Fruit fly (Drosophila melanogaster) whole organism, embryonic: ENCODE measurements around the gene CG31365.
A peak's percentile ranks its signal among the peaks of the same experiment; 100 is the strongest.

Source experiments
- Aef1 ChIP-seq: fragments of 200-800 bp; sonication (Bioruptor generic); IDR thresholded peaks from 3 replicates; pipeline ENCODE4 v1.3.6; 2022; ENCODE audit warnings: missing biosample characterization, missing genetic modification characterization
- B-H1 ChIP-seq: fragments of 200-800 bp; sonication (Bioruptor generic); IDR thresholded peaks from 3 replicates; pipeline ENCODE4 v1.3.6; 2022; ENCODE audit warnings: missing biosample characterization, missing genetic modification characterization
- BEAF-32 ChIP-seq: fragments of 200-800 bp; sonication (Bioruptor generic); optimal IDR thresholded peaks from 3 replicates; lab custom pipeline; 2017; ENCODE audit warnings: missing biosample characterization, missing genetic modification characterization, mild to moderate bottlenecking, moderate library complexity, missing genetic modification reagents
- CG10209 ChIP-seq: fragments of 200-800 bp; sonication (Bioruptor generic); optimal IDR thresholded peaks from 3 replicates; lab custom pipeline; 2017; ENCODE audit warnings: missing biosample characterization, mild to moderate bottlenecking, missing genetic modification characterization, missing genetic modification reagents
- CG10267 ChIP-seq: fragments of 200-800 bp; sonication (Bioruptor generic); optimal IDR thresholded peaks from 2 replicates; lab custom pipeline; 2018; ENCODE audit warnings: missing biosample characterization, mild to moderate bottlenecking, missing genetic modification characterization, moderate library complexity
- CG11398 ChIP-seq: fragments of 200-800 bp; sonication (Bioruptor generic); optimal IDR thresholded peaks from 2 replicates; lab custom pipeline; 2016; ENCODE audit warnings: missing biosample characterization, missing genetic modification characterization
- CG1233 ChIP-seq: fragments of 200-800 bp; sonication (Bioruptor generic); optimal IDR thresholded peaks from 4 replicates; lab custom pipeline; 2018; ENCODE audit warnings: missing biosample characterization, mild to moderate bottlenecking, missing genetic modification characterization
- CG13624 ChIP-seq: fragments of 200-800 bp; sonication (Bioruptor generic); optimal IDR thresholded peaks from 2 replicates; lab custom pipeline; 2016; ENCODE audit warnings: missing biosample characterization, missing genetic modification characterization
- CG13775 ChIP-seq: fragments of 200-800 bp; sonication (Bioruptor generic); optimal IDR thresholded peaks from 3 replicates; lab custom pipeline; 2017; ENCODE audit warnings: missing biosample characterization, mild to moderate bottlenecking, missing genetic modification characterization
- CG17385 ChIP-seq: fragments of 200-800 bp; sonication (Bioruptor generic); optimal IDR thresholded peaks from 3 replicates; lab custom pipeline; 2018; ENCODE audit warnings: missing biosample characterization, mild to moderate bottlenecking, missing genetic modification characterization
- CG17802 ChIP-seq: fragments of 200-800 bp; sonication (Bioruptor generic); optimal IDR thresholded peaks from 2 replicates; lab custom pipeline; 2018; ENCODE audit warnings: missing biosample characterization, mild to moderate bottlenecking, missing genetic modification characterization, moderate library complexity
- CG18262 ChIP-seq: fragments of 200-800 bp; optimal IDR thresholded peaks from 3 replicates; lab custom pipeline; 2019; ENCODE audit warnings: missing biosample characterization, mild to moderate bottlenecking, missing genetic modification characterization, moderate library complexity
- CG2889 ChIP-seq: fragments of 200-800 bp; sonication (Bioruptor generic); IDR thresholded peaks from 3 replicates; pipeline ENCODE4 v1.3.6; 2022; ENCODE audit warnings: missing biosample characterization, missing genetic modification characterization
- CG3838 ChIP-seq: fragments of 200-800 bp; sonication (Bioruptor generic); optimal IDR thresholded peaks from 3 replicates; lab custom pipeline; 2016; ENCODE audit warnings: missing biosample characterization, missing genetic modification characterization
- CG3847 ChIP-seq: fragments of 200-800 bp; sonication (Bioruptor generic); IDR thresholded peaks from 2 replicates; pipeline ENCODE4 v1.3.6; 2022; ENCODE audit warnings: missing biosample characterization, missing genetic modification characterization
- CG5953 ChIP-seq: fragments of 200-800 bp; sonication (Bioruptor generic); IDR thresholded peaks from 2 replicates; pipeline ENCODE4 v1.3.6; 2022; ENCODE audit warnings: missing biosample characterization, missing genetic modification characterization
- CG8388 ChIP-seq: fragments of 200-800 bp; sonication (Bioruptor generic); optimal IDR thresholded peaks from 2 replicates; lab custom pipeline; 2019; ENCODE audit warnings: missing biosample characterization, mild to moderate bottlenecking, missing genetic modification characterization, moderate library complexity
- CG8478 ChIP-seq: fragments of >200 bp; optimal IDR thresholded peaks from 2 replicates; lab custom pipeline; 2018
- CG8924 ChIP-seq: fragments of 200-800 bp; optimal IDR thresholded peaks from 3 replicates; lab custom pipeline; 2019; ENCODE audit warnings: missing biosample characterization, mild to moderate bottlenecking, missing genetic modification characterization, moderate library complexity
- Ets65A ChIP-seq: fragments of 200-800 bp; sonication (Bioruptor generic); peaks from one replicate; lab custom pipeline; 2016; ENCODE audit warnings: missing biosample characterization, missing genetic modification characterization
- HLH4C ChIP-seq: fragments of 200-800 bp; sonication (Bioruptor generic); IDR thresholded peaks from 3 replicates; pipeline ENCODE4 v1.3.6; 2022; ENCODE audit warnings: missing biosample characterization, missing genetic modification characterization; ENCODE audit not compliant: partially characterized antibody
- MBD-R2 ChIP-seq: fragments of 200-800 bp; sonication (Bioruptor generic); IDR thresholded peaks from 2 replicates; pipeline ENCODE4 v1.3.6; 2022; ENCODE audit warnings: missing biosample characterization, missing genetic modification characterization
- Mad ChIP-seq: fragments of 200-800 bp; sonication (Bioruptor generic); optimal IDR thresholded peaks from 2 replicates; lab custom pipeline; 2016; ENCODE audit warnings: missing biosample characterization, missing genetic modification characterization
- Myb ChIP-seq: fragments of 200-800 bp; sonication (Bioruptor generic); optimal IDR thresholded peaks from 2 replicates; lab custom pipeline; 2016; ENCODE audit warnings: missing biosample characterization, missing genetic modification characterization
- Ptx1 ChIP-seq: fragments of 200-800 bp; sonication (Bioruptor generic); IDR thresholded peaks from 2 replicates; pipeline ENCODE4 v1.3.6; 2022; ENCODE audit warnings: missing biosample characterization, missing genetic modification characterization
- ase ChIP-seq: fragments of 200-800 bp; sonication (Bioruptor generic); IDR thresholded peaks from 3 replicates; pipeline ENCODE4 v1.3.6; 2022; ENCODE audit warnings: missing biosample characterization, missing genetic modification characterization
- cad ChIP-seq: fragments of >200 bp; optimal IDR thresholded peaks from 2 replicates; lab custom pipeline; 2017; ENCODE audit warnings: missing biosample characterization, missing genetic modification characterization
- chif ChIP-seq, 2 experiments: fragments of 200-800 bp; sonication (Bioruptor generic); optimal IDR thresholded peaks; 3 replicates each; lab custom pipeline; 2016; ENCODE audit warnings: missing biosample characterization in 2 of 2, missing genetic modification characterization in 2 of 2
- chinmo ChIP-seq: fragments of 200-800 bp; sonication (Bioruptor generic); IDR thresholded peaks from 4 replicates; pipeline ENCODE4 v1.3.6; 2022; ENCODE audit warnings: missing biosample characterization, missing genetic modification characterization; ENCODE audit not compliant: partially characterized antibody
- ci ChIP-seq: fragments of 200-800 bp; sonication (Bioruptor generic); IDR thresholded peaks from 3 replicates; pipeline ENCODE4 v1.3.6; 2022; ENCODE audit warnings: missing biosample characterization, missing genetic modification characterization
- dpn ChIP-seq, 2 experiments: fragments of 200-800 bp; sonication (Bioruptor generic); optimal IDR thresholded peaks; 3 replicates each; lab custom pipeline; 2016; ENCODE audit warnings: missing biosample characterization in 2 of 2, missing genetic modification characterization in 2 of 2
- dysf ChIP-seq: fragments of 200-800 bp; sonication (Bioruptor generic); IDR thresholded peaks from 3 replicates; pipeline ENCODE4 v1.3.6; 2022; ENCODE audit warnings: missing biosample characterization, missing genetic modification characterization
- eve ChIP-seq, 2 experiments: fragments of >200 bp; optimal IDR thresholded peaks; 2 replicates each; lab custom pipeline; 2017; ENCODE audit warnings: missing biosample characterization in 2 of 2, missing genetic modification characterization in 2 of 2
- ewg ChIP-seq: fragments of 200-800 bp; sonication (Bioruptor generic); optimal IDR thresholded peaks from 3 replicates; lab custom pipeline; 2017; ENCODE audit warnings: mild to moderate bottlenecking, missing biosample characterization, missing genetic modification reagents, missing genetic modification characterization
- ftz-f1 ChIP-seq: fragments of 200-800 bp; sonication (Bioruptor generic); optimal IDR thresholded peaks from 2 replicates; lab custom pipeline; 2016; ENCODE audit warnings: missing biosample characterization, missing genetic modification characterization
- gem ChIP-seq: fragments of 200-800 bp; sonication (Bioruptor generic); optimal IDR thresholded peaks from 2 replicates; lab custom pipeline; 2019; ENCODE audit warnings: missing biosample characterization, mild to moderate bottlenecking, missing genetic modification characterization, moderate library complexity
- gsb-n ChIP-seq: fragments of 200-800 bp; sonication (Bioruptor generic); optimal IDR thresholded peaks from 3 replicates; lab custom pipeline; 2018; ENCODE audit warnings: missing biosample characterization, mild to moderate bottlenecking, missing genetic modification characterization
- hbn ChIP-seq: fragments of 200-800 bp; sonication (Bioruptor generic); IDR thresholded peaks from 2 replicates; pipeline ENCODE4 v1.3.6; 2022; ENCODE audit warnings: missing biosample characterization, missing genetic modification characterization; ENCODE audit not compliant: partially characterized antibody
- her ChIP-seq: fragments of 200-800 bp; sonication (Bioruptor generic); optimal IDR thresholded peaks from 2 replicates; lab custom pipeline; 2016; ENCODE audit warnings: missing biosample characterization, missing genetic modification characterization
- insv ChIP-seq, 2 experiments: fragments of 200-800 bp; sonication (Bioruptor generic); optimal IDR thresholded peaks; 3 replicates each; lab custom pipeline; 2016 to 2018; ENCODE audit warnings: missing biosample characterization in 2 of 2, missing genetic modification characterization in 2 of 2
- lov ChIP-seq, 2 experiments: fragments of 200-800 bp in 1 of 2; fragments of >200 bp in 1 of 2; sonication (Bioruptor generic) in 1 of 2; IDR thresholded peaks in 1 of 2; optimal IDR thresholded peaks in 1 of 2; 2 replicates in 1 of 2; 3 replicates in 1 of 2; pipeline versions ENCODE4 v1.3.6 to Lab custom; 2017 to 2022; ENCODE audit warnings: missing biosample characterization in 1 of 2, missing genetic modification characterization in 1 of 2
- p53 ChIP-seq: fragments of 200-800 bp; sonication (Bioruptor generic); optimal IDR thresholded peaks from 2 replicates; lab custom pipeline; 2016; ENCODE audit warnings: missing biosample characterization, missing genetic modification characterization
- phol ChIP-seq: fragments of 200-800 bp; sonication (Bioruptor generic); optimal IDR thresholded peaks from 3 replicates; lab custom pipeline; 2018; ENCODE audit warnings: missing biosample characterization, mild to moderate bottlenecking, missing genetic modification characterization, moderate library complexity
- scrt ChIP-seq: fragments of 200-800 bp; sonication (Bioruptor generic); optimal IDR thresholded peaks from 2 replicates; lab custom pipeline; 2018; ENCODE audit warnings: missing biosample characterization, mild to moderate bottlenecking, missing genetic modification characterization, moderate library complexity
- seq ChIP-seq: fragments of 200-800 bp; sonication (Bioruptor generic); IDR thresholded peaks from 2 replicates; pipeline ENCODE4 v1.3.6; 2022; ENCODE audit warnings: missing biosample characterization, missing genetic modification characterization
- sim ChIP-seq: fragments of 200-800 bp; sonication (Bioruptor generic); IDR thresholded peaks from 2 replicates; pipeline ENCODE4 v1.3.6; 2022; ENCODE audit warnings: missing biosample characterization, missing genetic modification characterization
- ttk ChIP-seq: fragments of 200-800 bp; sonication (Bioruptor generic); IDR thresholded peaks from 2 replicates; pipeline ENCODE4 v2.1.2; 2022; ENCODE audit warnings: missing biosample characterization, missing genetic modification characterization
- tup ChIP-seq: fragments of 200-800 bp; sonication (Bioruptor generic); optimal IDR thresholded peaks from 2 replicates; lab custom pipeline; 2016; ENCODE audit warnings: missing biosample characterization, mild to moderate bottlenecking, missing genetic modification characterization, moderate library complexity
- vvl ChIP-seq: fragments of 200-800 bp; sonication (Bioruptor generic); IDR thresholded peaks from 2 replicates; pipeline ENCODE4 v1.3.6; 2022; ENCODE audit warnings: missing biosample characterization, missing genetic modification characterization
- wor ChIP-seq: fragments of 200-800 bp; sonication (Bioruptor generic); IDR thresholded peaks from 2 replicates; pipeline ENCODE4 v1.3.6; 2022; ENCODE audit warnings: missing biosample characterization, missing genetic modification characterization

CG31365 gene

DNA sequence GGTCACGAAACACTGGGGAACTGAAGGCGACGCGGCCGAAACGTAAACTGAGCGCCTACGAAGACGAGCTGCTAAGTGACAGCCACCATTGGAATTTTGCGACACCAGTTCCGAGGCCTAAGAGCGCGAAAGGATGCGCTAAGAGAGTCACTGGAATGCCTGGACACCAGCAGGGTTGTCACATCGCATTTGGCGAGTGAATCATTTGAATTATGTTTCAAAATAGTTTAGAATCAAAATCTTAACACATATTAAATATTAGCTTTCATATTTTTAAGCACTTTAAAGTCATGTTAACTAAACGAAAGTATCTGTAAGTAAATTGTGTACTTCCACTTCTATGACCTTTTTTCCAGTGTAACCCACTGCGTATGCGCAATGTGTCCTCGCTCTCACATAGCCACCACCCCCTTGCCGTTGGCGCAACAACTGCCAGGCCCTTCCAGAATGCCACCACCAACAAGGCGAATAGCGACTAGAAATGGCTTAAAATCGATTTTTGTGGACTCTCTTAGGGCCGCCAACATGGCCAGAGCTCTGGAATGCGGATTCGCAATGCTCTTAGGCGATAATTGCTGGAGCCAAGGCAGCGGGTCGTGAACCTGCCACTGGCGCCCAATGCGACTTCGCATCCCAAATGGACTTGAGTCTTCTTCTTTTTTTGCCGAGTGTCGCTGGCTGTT, 13.4 kb downstream of the CG31365 start, which contains the start of gene Cow (continued):
- TF ChIP-seq seq (peak; percentile 60; the same call in 1 of the 2 replicates), CG2889 (GFP tag; lab: Robert Waterston, UW) (no peak; the same call in 2 of the 3 replicates), Myb (GFP tag; lab: Kevin White, UChicago) (peak; percentile 32), dysf (GFP tag; lab: Robert Waterston, UW) (peak; percentile 82), p53 (no peak), CG1233 (GFP tag; lab: Kevin White, UChicago) (no peak), wor (no peak), phol (tag; lab: Kevin White, UChicago) (peak; percentile 52), CG18262 (tag; lab: Kevin White, UChicago) (peak; percentile 31), CG13775 (GFP tag; lab: Kevin White, UChicago) (peak; percentile 46), Ets65A (GFP tag; lab: Kevin White, UChicago) (peak; percentile 92), eve (GFP tag; optimal IDR thresholded peaks at IDR 0.05; lab: Kevin White, UChicago) (no peak), Ptx1 (GFP tag; lab: Robert Waterston, UW) (peak; percentile 72), scrt (GFP tag; lab: Kevin White, UChicago) (peak; percentile 73), ewg (GFP tag; lab: Kevin White, UChicago) (peak; percentile 98), ase (peak; percentile 24; the same call in 1 of the 3 replicates), HLH4C (GFP tag; lab: Robert Waterston, UW) (no peak), vvl (GFP tag; lab: Robert Waterston, UW) (peak; percentile 77), CG8388 (peak; percentile 23), chinmo (GFP tag; lab: Robert Waterston, UW) (no peak), B-H1 (GFP tag; lab: Robert Waterston, UW) (peak; percentile 49), CG17385 (GFP tag; lab: Kevin White, UChicago) (peak; percentile 51), hbn (GFP tag; lab: Robert Waterston, UW) (no peak), dpn (GFP tag; optimal IDR thresholded peaks at IDR 0.05; lab: Kevin White, UChicago) (peak; percentile 46 to 50), cad (GFP tag; lab: Kevin White, UChicago) (no peak), ftz-f1 (GFP tag; lab: Kevin White, UChicago) (no peak), Mad (GFP tag; lab: Kevin White, UChicago) (peak; percentile 16), CG3838 (GFP tag; lab: Kevin White, UChicago) (no peak), lov (optimal IDR thresholded peaks at IDR 0.05; lab: Kevin White, UChicago) (no peak), lov (GFP tag; IDR thresholded peaks at IDR 0.05; lab: Robert Waterston, UW) (no peak), gsb-n (tag; lab: Kevin White, UChicago) (no peak), CG3847 (GFP tag; lab: Robert Waterston, UW) (peak; percentile 62), ci (GFP tag; lab: Robert Waterston, UW) (peak; percentile 70), sim (GFP tag; lab: Robert Waterston, UW) (no peak), MBD-R2 (GFP tag; lab: Robert Waterston, UW) (peak; percentile 39; the same call in 1 of the 2 replicates), chif (GFP tag; optimal IDR thresholded peaks at IDR 0.05; lab: Kevin White, UChicago) (peak in 1 of 2 experiments; percentile 46), CG8924 (peak; percentile 55), Aef1 (GFP tag; lab: Robert Waterston, UW) (peak; percentile 60; the same call in 2 of the 3 replicates), her (GFP tag; lab: Kevin White, UChicago) (peak; percentile 32), tup (GFP tag; lab: Kevin White, UChicago) (peak; percentile 3), CG17802 (tag; lab: Kevin White, UChicago) (no peak), CG13624 (GFP tag; lab: Kevin White, UChicago) (peak; percentile 54), CG10267 (tag; lab: Kevin White, UChicago) (peak; percentile 13), CG5953 (GFP tag; lab: Robert Waterston, UW) (no peak), CG11398 (GFP tag; lab: Kevin White, UChicago) (no peak), insv (GFP tag; optimal IDR thresholded peaks at IDR 0.05; lab: Kevin White, UChicago) (no peak), CG8478 (lab: Kevin White, UChicago) (no peak), CG10209 (GFP tag; lab: Kevin White, UChicago) (peak; percentile 60), gem (tag; lab: Kevin White, UChicago) (peak; percentile 76), ttk (peak; percentile 66), BEAF-32 (no peak)
